Worm (Caenorhabditis elegans): Measurements from ENCODE around the gene T03F7.6.

- TF ChIP-seq zag-1 (tag; optimal IDR thresholded peaks at IDR 0.05) (no peak), unc-55 (GFP tag; optimal IDR thresholded peaks at IDR 0.05) (no peak), ama-1 (optimal IDR thresholded peaks at IDR 0.05) (no peak), elt-3 (tag; optimal IDR thresholded peaks at IDR 0.05) (no peak), sma-3 (GFP tag; optimal IDR thresholded peaks at IDR 0.05) (no peak), ztf-11 (tag; optimal IDR thresholded peaks at IDR 0.05) (no peak), unc-39 (tag; optimal IDR thresholded peaks at IDR 0.05) (no peak), fos-1 (tag; optimal IDR thresholded peaks at IDR 0.05) (no peak), lin-39 (tag; optimal IDR thresholded peaks at IDR 0.05) (no peak), Y55F3AM.14 (GFP tag; optimal IDR thresholded peaks at IDR 0.05) (no peak), alr-1 (tag; optimal IDR thresholded peaks at IDR 0.05) (no peak), unc-62 (GFP tag; optimal IDR thresholded peaks at IDR 0.05) (no peak), nhr-11 (tag; optimal IDR thresholded peaks at IDR 0.05) (no peak)
Observed at ce11 chrV:11323720-11324119, 29.2 kb downstream of the T03F7.6 start, which contains the start of gene str-141.

Measured in whole organism, L2 larva.